Worm (Caenorhabditis elegans): ENCODE results near the gene nhr-15.

Gene nhr-15

DNA sequence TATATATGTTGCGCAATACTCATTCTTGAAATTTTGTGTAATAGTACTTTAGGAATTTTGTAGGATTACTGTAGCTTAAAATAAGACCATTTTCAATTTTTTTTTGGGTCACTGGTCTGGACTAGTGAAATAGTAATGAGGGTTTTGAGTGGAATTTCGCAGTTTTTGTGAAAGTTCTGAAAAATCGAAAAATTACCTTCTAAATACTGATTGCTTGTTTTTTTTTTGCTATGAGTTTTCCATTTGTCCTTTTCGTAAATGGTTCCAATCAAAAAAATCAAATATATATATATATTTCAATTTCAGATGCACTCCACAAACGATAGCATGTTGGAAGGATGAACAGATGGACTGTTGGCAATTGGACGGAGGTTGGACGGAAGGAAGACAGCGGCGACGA, at the start of gene nhr-15:
Gene nhr-15, plus strand, starts transcription at position 301 of the 400 bp plus-strand sequence.
- TF ChIP-seq tbx-11 (GFP tag; IDR thresholded peaks at IDR 0.05) (no peak), pes-1 (GFP tag; IDR thresholded peaks at IDR 0.05) (no peak)

DNA sequence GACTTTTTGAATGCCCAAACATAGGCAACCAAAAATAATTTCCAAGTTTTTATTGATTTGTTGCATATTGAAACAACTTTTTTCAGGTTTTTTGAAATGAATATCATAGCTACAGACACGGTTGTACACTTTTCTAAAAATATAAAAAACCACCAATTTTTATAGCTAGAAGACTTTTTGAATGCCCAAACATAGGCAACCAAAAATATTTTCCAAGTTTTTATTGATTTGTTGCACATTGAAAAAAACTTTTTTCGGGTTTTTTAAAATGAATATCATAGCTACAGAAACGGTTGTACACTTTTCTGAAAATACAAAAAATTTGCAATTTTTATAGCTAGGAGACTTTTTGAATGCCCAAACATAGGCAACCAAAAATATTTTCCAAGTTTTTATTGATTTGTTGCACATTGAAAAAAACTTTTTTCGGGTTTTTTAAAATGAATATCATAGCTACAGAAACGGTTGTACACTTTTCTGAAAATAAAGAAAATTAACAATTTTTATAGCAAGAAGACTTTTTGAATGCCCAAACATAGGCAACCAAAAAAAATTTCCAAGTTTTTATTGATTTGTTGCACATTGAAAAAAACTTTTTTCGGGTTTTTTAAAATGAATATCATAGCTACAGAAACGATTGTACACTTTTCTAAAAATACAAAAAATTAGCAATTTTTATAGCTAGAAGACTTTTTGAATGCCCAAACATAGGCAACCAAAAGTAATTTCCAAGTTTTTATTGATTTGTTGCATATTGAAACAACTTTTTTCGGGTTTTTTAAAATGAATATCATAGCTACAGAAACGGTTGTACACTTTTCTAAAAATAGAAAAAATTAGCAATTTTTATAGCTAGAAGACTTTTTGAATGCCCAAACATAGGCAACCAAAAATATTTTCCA, 47.2 kb upstream of the nhr-15 start:
- TF ChIP-seq tra-4 (tag; optimal IDR thresholded peaks at IDR 0.05) (peak; percentile 28), hnd-1 (tag; optimal IDR thresholded peaks at IDR 0.05) (peak; percentile 24)

DNA sequence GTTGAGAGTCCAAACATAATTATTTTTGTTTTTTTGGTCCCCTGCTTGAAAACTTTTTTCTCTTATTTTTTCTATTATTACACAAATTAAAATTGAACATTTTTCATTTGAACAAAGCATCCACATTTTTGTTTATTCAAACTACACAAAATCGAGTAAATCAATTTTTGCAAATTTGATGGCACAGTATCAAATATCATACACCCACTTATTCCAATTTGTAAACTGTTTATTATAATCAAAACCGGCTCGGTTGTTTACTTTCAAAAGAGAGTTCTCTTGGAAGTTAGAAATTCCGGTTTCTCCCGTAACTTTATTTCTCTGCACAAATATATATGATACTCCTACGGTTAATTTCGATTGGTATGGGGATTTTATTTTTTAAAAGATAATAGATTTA, 44.5 kb upstream of the nhr-15 start, which contains the start of gene lgc-26:
Gene lgc-26, plus strand, starts transcription at position 301 of the 400 bp plus-strand sequence.
- no peak for TF ChIP-seq tbx-11 (GFP tag; IDR thresholded peaks at IDR 0.05)
- no peak for TF ChIP-seq aly-1 (tag; optimal IDR thresholded peaks at IDR 0.05)
- no peak for TF ChIP-seq F13C5.2 (tag; optimal IDR thresholded peaks at IDR 0.05)

DNA sequence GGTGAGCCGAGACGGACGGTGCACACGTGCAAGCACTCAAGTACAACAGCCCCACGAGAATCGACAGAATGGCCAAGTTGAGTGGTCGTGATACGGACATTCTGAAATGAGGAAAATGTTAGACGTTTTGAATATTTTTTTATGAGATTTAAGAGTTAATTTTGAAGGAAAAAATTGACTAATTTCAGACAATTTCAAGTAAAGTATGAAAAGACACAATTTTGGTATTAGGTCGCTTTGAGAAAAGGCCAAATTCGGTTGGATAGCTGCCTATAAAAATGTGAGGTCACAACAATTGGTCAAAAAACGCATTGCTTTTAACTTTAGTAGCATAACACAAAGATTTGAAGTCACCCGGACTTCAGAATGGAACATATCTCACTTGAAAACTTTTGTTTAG, 39.7 kb upstream of the nhr-15 start, which contains the start of gene nlp-70:
Gene nlp-70, minus strand, starts transcription at position 101 of the 400 bp plus-strand sequence.
- TF ChIP-seq sea-1 (GFP tag; conservative IDR thresholded peaks at IDR 0.05): no peak
- no peak for TF ChIP-seq ama-1 (optimal IDR thresholded peaks at IDR 0.05)
- TF ChIP-seq hnd-1 (tag; optimal IDR thresholded peaks at IDR 0.05): no peak

DNA sequence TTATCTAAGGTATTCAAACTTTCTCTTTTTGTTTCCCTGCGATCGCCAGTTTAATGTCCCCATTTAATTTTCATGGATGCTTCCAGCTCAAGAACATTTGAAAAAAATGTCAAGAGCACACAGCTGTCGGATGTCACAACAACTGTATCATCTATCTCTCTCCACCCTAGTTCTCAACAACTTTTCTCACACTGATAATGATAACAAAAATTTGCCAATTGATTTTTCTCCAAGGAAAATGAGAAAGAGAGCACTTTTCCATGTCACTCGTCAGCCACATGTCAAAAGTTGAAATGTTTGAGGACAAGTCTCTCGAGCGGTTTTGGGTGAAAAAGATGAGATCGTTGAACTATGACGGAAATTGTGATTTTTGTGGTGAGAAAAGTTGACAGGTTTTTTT, 31.4 kb upstream of the nhr-15 start:
- TF ChIP-seq hmg-4 (GFP tag; optimal IDR thresholded peaks at IDR 0.05) (no peak), B0310.2 (tag; optimal IDR thresholded peaks at IDR 0.05) (no peak), tbx-11 (GFP tag; IDR thresholded peaks at IDR 0.05) (no peak), aly-1 (tag; optimal IDR thresholded peaks at IDR 0.05) (no peak), ceh-36 (tag; optimal IDR thresholded peaks at IDR 0.05) (no peak), flt-1 (GFP tag; IDR thresholded peaks at IDR 0.05) (no peak), tbx-37 (GFP tag; conservative IDR thresholded peaks at IDR 0.05) (no peak), tra-4 (tag; optimal IDR thresholded peaks at IDR 0.05) (no peak), F13C5.2 (tag; optimal IDR thresholded peaks at IDR 0.05) (no peak), scrt-1 (GFP tag; IDR thresholded peaks at IDR 0.05) (no peak), sea-1 (GFP tag; conservative IDR thresholded peaks at IDR 0.05) (no peak), ceh-13 (GFP tag; optimal IDR thresholded peaks at IDR 0.05) (no peak), pes-1 (GFP tag; IDR thresholded peaks at IDR 0.05) (no peak), ets-7 (tag; optimal IDR thresholded peaks at IDR 0.05) (no peak), hmbx-1 (tag; optimal IDR thresholded peaks at IDR 0.05) (no peak), hnd-1 (tag; optimal IDR thresholded peaks at IDR 0.05) (no peak), ama-1 (optimal IDR thresholded peaks at IDR 0.05) (no peak)

DNA sequence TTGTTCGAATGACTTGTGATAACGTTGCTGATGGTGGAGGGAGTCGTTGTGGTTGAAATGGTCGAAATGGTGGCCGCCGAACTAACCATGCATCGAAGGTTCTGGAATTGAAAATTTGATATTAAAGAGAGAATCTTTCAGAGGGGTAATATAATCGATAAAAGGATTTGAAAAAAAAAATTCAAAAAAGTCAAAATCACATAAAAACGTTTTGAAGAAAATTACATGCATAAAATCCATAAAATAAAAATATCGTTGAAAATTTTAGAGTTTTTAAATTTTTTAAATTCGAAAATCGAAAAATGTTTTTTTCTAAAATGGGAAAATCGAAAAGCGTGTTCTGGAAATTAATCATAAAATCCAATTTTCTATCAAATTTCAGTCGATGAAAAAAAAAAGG, 30.9 kb upstream of the nhr-15 start, which contains the start of gene npr-5:
Gene npr-5, minus strand, starts transcription at position 101 of the 400 bp plus-strand sequence.
- no peak for TF ChIP-seq sea-1 (GFP tag; conservative IDR thresholded peaks at IDR 0.05)
- no peak for TF ChIP-seq ama-1 (optimal IDR thresholded peaks at IDR 0.05)
- no peak for TF ChIP-seq hnd-1 (tag; optimal IDR thresholded peaks at IDR 0.05)
- no peak for TF ChIP-seq flt-1 (GFP tag; IDR thresholded peaks at IDR 0.05)
- TF ChIP-seq hmbx-1 (tag; optimal IDR thresholded peaks at IDR 0.05): no peak
- TF ChIP-seq ceh-13 (GFP tag; optimal IDR thresholded peaks at IDR 0.05): no peak
- TF ChIP-seq F13C5.2 (tag; optimal IDR thresholded peaks at IDR 0.05): no peak
- TF ChIP-seq tra-4 (tag; optimal IDR thresholded peaks at IDR 0.05): no peak
- TF ChIP-seq ets-7 (tag; optimal IDR thresholded peaks at IDR 0.05): no peak
- TF ChIP-seq scrt-1 (GFP tag; IDR thresholded peaks at IDR 0.05): no peak
- TF ChIP-seq hmg-4 (GFP tag; optimal IDR thresholded peaks at IDR 0.05): no peak
- TF ChIP-seq tbx-37 (GFP tag; conservative IDR thresholded peaks at IDR 0.05): no peak

DNA sequence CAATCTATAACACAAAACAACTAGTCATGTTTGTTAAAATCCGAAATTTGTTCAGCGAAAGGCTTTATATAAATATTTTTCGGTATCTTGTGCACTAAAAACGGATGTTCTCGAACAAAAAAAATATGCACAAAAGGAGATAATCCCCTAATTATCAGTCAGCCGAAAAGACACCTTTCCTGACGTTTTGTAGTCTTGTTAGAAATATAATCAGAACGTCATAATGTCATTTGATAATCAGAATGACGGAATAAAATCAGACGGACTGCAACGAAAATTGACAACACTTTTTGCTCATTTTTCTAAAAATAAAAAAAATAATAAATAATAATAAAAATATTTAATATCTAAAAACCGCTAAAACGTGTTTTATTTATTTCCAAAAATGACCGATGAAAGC, 28.6 kb upstream of the nhr-15 start:
- TF ChIP-seq hnd-1 (tag; optimal IDR thresholded peaks at IDR 0.05) (no peak), tbx-37 (GFP tag; conservative IDR thresholded peaks at IDR 0.05) (no peak), hmg-4 (GFP tag; optimal IDR thresholded peaks at IDR 0.05) (no peak), ceh-13 (GFP tag; optimal IDR thresholded peaks at IDR 0.05) (no peak), F13C5.2 (tag; optimal IDR thresholded peaks at IDR 0.05) (no peak), ets-7 (tag; optimal IDR thresholded peaks at IDR 0.05) (no peak), flt-1 (GFP tag; IDR thresholded peaks at IDR 0.05) (no peak), ceh-36 (tag; optimal IDR thresholded peaks at IDR 0.05) (no peak), aly-1 (tag; optimal IDR thresholded peaks at IDR 0.05) (no peak), scrt-1 (GFP tag; IDR thresholded peaks at IDR 0.05) (no peak), pes-1 (GFP tag; IDR thresholded peaks at IDR 0.05) (no peak)

DNA sequence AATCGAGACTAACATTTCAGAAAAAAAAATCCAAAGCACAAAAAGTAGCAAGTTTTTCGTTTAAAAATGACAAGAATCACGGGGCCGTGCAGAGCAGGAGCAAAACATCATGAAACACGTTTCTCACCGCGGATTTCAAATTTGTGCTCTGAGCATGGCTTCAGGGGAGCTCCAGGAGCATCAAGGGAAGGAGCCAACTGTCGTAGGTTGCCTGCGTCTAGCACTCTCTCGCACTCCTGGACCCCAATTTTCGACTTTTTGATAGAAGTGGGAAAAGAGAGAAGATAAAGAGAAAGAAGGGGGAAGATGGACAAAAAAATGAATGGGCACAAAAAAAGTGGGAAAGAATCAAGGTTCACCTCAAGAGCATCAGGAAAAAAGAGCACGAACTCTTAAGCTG, 27.7 kb upstream of the nhr-15 start:
- TF ChIP-seq hnd-1 (tag; optimal IDR thresholded peaks at IDR 0.05) (no peak), ets-7 (tag; optimal IDR thresholded peaks at IDR 0.05) (no peak), pes-1 (GFP tag; IDR thresholded peaks at IDR 0.05) (no peak), tbx-11 (GFP tag; IDR thresholded peaks at IDR 0.05) (no peak), ceh-13 (GFP tag; optimal IDR thresholded peaks at IDR 0.05) (no peak), B0310.2 (tag; optimal IDR thresholded peaks at IDR 0.05) (no peak), ama-1 (optimal IDR thresholded peaks at IDR 0.05) (no peak), sea-1 (GFP tag; conservative IDR thresholded peaks at IDR 0.05) (no peak), scrt-1 (GFP tag; IDR thresholded peaks at IDR 0.05) (no peak)

Measured in whole organism, early embryonic.